Worm (Caenorhabditis elegans) whole organism, L1 larva: ENCODE results near the gene kin-34.
A peak's percentile ranks its signal among the peaks of the same experiment; 100 is the strongest.

ENCODE experiments used
- C16A3.4 ChIP-seq: fragments of 150-350 bp; optimal IDR thresholded peaks from 2 replicates; lab custom pipeline; 2014; ENCODE audit warnings: missing biosample characterization, missing genetic modification characterization
- C34B4.2 ChIP-seq: sonication (generic microtip); optimal IDR thresholded peaks from 2 replicates; lab custom pipeline; 2017; ENCODE audit warnings: mild to moderate bottlenecking, missing genetic modification characterization, missing compliant biosample characterization
- F16B12.6 ChIP-seq: fragments of 150-350 bp; optimal IDR thresholded peaks from 2 replicates; lab custom pipeline; 2014; ENCODE audit warnings: missing biosample characterization, missing genetic modification characterization
- Y116A8C.19 ChIP-seq: sonication (generic microtip); optimal IDR thresholded peaks from 2 replicates; lab custom pipeline; 2016; ENCODE audit warnings: missing compliant biosample characterization, missing genetic modification characterization, borderline replicate concordance
- alr-1 ChIP-seq: fragments of 200-800 bp; sonication (Bioruptor generic); optimal IDR thresholded peaks from 2 replicates; lab custom pipeline; 2018; ENCODE audit warnings: borderline replicate concordance, mild to moderate bottlenecking, missing genetic modification characterization, missing compliant biosample characterization
- aly-2 ChIP-seq: fragments of 150-350 bp; optimal IDR thresholded peaks from 2 replicates; lab custom pipeline; 2014; ENCODE audit warnings: missing biosample characterization, missing genetic modification characterization
- ceh-8 ChIP-seq: fragments of 200-800 bp; sonication (Bioruptor generic); optimal IDR thresholded peaks from 2 replicates; lab custom pipeline; 2018; ENCODE audit warnings: mild to moderate bottlenecking, missing genetic modification characterization, moderate library complexity, missing compliant biosample characterization
- ceh-82 ChIP-seq, 3 experiments: fragments of 150-350 bp in 1 of 3; sonication (generic microtip) in 2 of 3; optimal IDR thresholded peaks; 2 replicates each; lab custom pipeline; 2014 to 2017; ENCODE audit warnings: missing biosample characterization in 3 of 3, missing genetic modification characterization in 3 of 3
- ceh-90 ChIP-seq: sonication (generic microtip); optimal IDR thresholded peaks from 2 replicates; lab custom pipeline; 2016; ENCODE audit warnings: missing genetic modification characterization, missing compliant biosample characterization
- ces-1 ChIP-seq: fragments of 150-350 bp; optimal IDR thresholded peaks from 2 replicates; lab custom pipeline; 2014; ENCODE audit warnings: missing biosample characterization, missing genetic modification reagents, missing genetic modification characterization
- dsc-1 ChIP-seq: sonication (generic microtip); optimal IDR thresholded peaks from 2 replicates; lab custom pipeline; 2016; ENCODE audit warnings: mild to moderate bottlenecking, missing genetic modification characterization, missing compliant biosample characterization
- efl-3 ChIP-seq: fragments of 200-800 bp; sonication (Bioruptor generic); optimal IDR thresholded peaks from 2 replicates; lab custom pipeline; 2018; ENCODE audit warnings: mild to moderate bottlenecking, missing genetic modification characterization, missing compliant biosample characterization
- ets-5 ChIP-seq: fragments of 200-800 bp; sonication (Bioruptor generic); IDR thresholded peaks from 2 replicates; pipeline ENCODE4 v1.3.6; 2022; ENCODE audit warnings: missing genetic modification characterization, missing compliant biosample characterization
- fkh-4 ChIP-seq: sonication (generic microtip); optimal IDR thresholded peaks from 2 replicates; lab custom pipeline; 2016; ENCODE audit warnings: missing compliant biosample characterization, missing genetic modification characterization, borderline replicate concordance
- grh-1 ChIP-seq: fragments of 200-800 bp; sonication (Bioruptor generic); IDR thresholded peaks from 2 replicates; pipeline ENCODE4 v1.3.6; 2022; ENCODE audit warnings: missing genetic modification reagents, missing genetic modification characterization, missing compliant biosample characterization
- hlh-17 ChIP-seq: fragments of 200-800 bp; sonication (Bioruptor generic); optimal IDR thresholded peaks from 2 replicates; lab custom pipeline; 2018; ENCODE audit warnings: missing genetic modification characterization, mild to moderate bottlenecking, missing compliant biosample characterization, moderate library complexity, borderline replicate concordance
- hlh-4 ChIP-seq: sonication (generic microtip); optimal IDR thresholded peaks from 2 replicates; lab custom pipeline; 2016; ENCODE audit warnings: mild to moderate bottlenecking, missing genetic modification characterization, missing compliant biosample characterization
- irx-1 ChIP-seq: sonication (generic microtip); optimal IDR thresholded peaks from 2 replicates; lab custom pipeline; 2016; ENCODE audit warnings: missing genetic modification characterization, missing compliant biosample characterization
- lin-13 ChIP-seq: fragments of 150-350 bp; optimal IDR thresholded peaks from 2 replicates; lab custom pipeline; 2014; ENCODE audit warnings: missing biosample characterization, missing genetic modification reagents, missing genetic modification characterization
- lin-15B ChIP-seq: fragments of 150-350 bp; sonication (generic microtip); optimal IDR thresholded peaks from 3 replicates; lab custom pipeline; 2014; ENCODE audit warnings: missing biosample characterization, missing genetic modification characterization
- lin-35 ChIP-seq, 2 experiments: fragments of 150-350 bp; optimal IDR thresholded peaks; 2 replicates each; lab custom pipeline; 2014; ENCODE audit warnings: missing biosample characterization in 2 of 2, missing genetic modification characterization in 2 of 2, missing genetic modification reagents in 2 of 2
- lir-3 ChIP-seq: sonication (generic microtip); optimal IDR thresholded peaks from 2 replicates; lab custom pipeline; 2016; ENCODE audit warnings: mild to moderate bottlenecking, missing genetic modification characterization, moderate library complexity, missing compliant biosample characterization; ENCODE audit not compliant: poor library complexity
- mdl-1 ChIP-seq, 2 experiments: fragments of 150-350 bp; optimal IDR thresholded peaks; 2 replicates each; lab custom pipeline; 2014 to 2017; ENCODE audit warnings: missing biosample characterization in 2 of 2, missing genetic modification characterization in 2 of 2, inconsistent platforms in 1 of 2
- mef-2 ChIP-seq: fragments of 150-350 bp; optimal IDR thresholded peaks from 2 replicates; lab custom pipeline; 2014; ENCODE audit warnings: missing biosample characterization, missing genetic modification characterization
- mep-1 ChIP-seq: fragments of 150-350 bp; optimal IDR thresholded peaks from 2 replicates; lab custom pipeline; 2014; ENCODE audit warnings: missing biosample characterization, missing genetic modification characterization
- nhr-11 ChIP-seq: fragments of 150-350 bp; optimal IDR thresholded peaks from 2 replicates; lab custom pipeline; 2014; ENCODE audit warnings: missing biosample characterization, missing genetic modification characterization
- nhr-19 ChIP-seq: fragments of 200-800 bp; sonication (Bioruptor generic); conservative IDR thresholded peaks from 2 replicates; pipeline ENCODE4 v1.3.6; 2022; ENCODE audit warnings: missing genetic modification characterization, missing compliant biosample characterization
- nhr-20 ChIP-seq: sonication (generic microtip); optimal IDR thresholded peaks from 2 replicates; lab custom pipeline; 2016; ENCODE audit warnings: mild to moderate bottlenecking, missing genetic modification characterization, missing compliant biosample characterization
- nhr-28 ChIP-seq: fragments of 150-350 bp; optimal IDR thresholded peaks from 2 replicates; lab custom pipeline; 2014; ENCODE audit warnings: missing biosample characterization, missing genetic modification characterization
- nhr-84 ChIP-seq: sonication (generic microtip); optimal IDR thresholded peaks from 2 replicates; lab custom pipeline; 2017; ENCODE audit warnings: missing biosample characterization, missing genetic modification characterization
- nhr-85 ChIP-seq: sonication (generic microtip); peaks from one replicate; lab custom pipeline; 2016; ENCODE audit warnings: missing genetic modification characterization, inconsistent platforms, missing compliant biosample characterization
- pag-3 ChIP-seq: sonication (generic microtip); optimal IDR thresholded peaks from 2 replicates; lab custom pipeline; 2017; ENCODE audit warnings: missing genetic modification characterization, mild to moderate bottlenecking, missing compliant biosample characterization, antibody characterized with exemption, borderline replicate concordance; ENCODE audit not compliant: insufficient read depth
- snpc-4 ChIP-seq: fragments of 150-350 bp; optimal IDR thresholded peaks from 2 replicates; lab custom pipeline; 2014; ENCODE audit warnings: missing biosample characterization, missing genetic modification characterization
- sox-4 ChIP-seq: sonication (generic microtip); optimal IDR thresholded peaks from 2 replicates; lab custom pipeline; 2016; ENCODE audit warnings: missing genetic modification characterization, missing compliant biosample characterization
- sptf-1 ChIP-seq: fragments of 150-350 bp; optimal IDR thresholded peaks from 2 replicates; lab custom pipeline; 2014; ENCODE audit warnings: missing biosample characterization, missing genetic modification characterization
- swsn-7 ChIP-seq: sonication (generic microtip); optimal IDR thresholded peaks from 2 replicates; lab custom pipeline; 2016; ENCODE audit warnings: missing genetic modification characterization, missing compliant biosample characterization
- unc-30 ChIP-seq: sonication (generic microtip); optimal IDR thresholded peaks from 2 replicates; lab custom pipeline; 2017; ENCODE audit warnings: missing biosample characterization, missing genetic modification characterization
- unc-98 ChIP-seq: fragments of 200-800 bp; sonication (Bioruptor generic); IDR thresholded peaks from 2 replicates; pipeline ENCODE4 v1.3.6; 2022; ENCODE audit warnings: missing genetic modification characterization, missing compliant biosample characterization
- xbp-1 ChIP-seq: sonication (generic microtip); optimal IDR thresholded peaks from 2 replicates; lab custom pipeline; 2016; ENCODE audit warnings: missing genetic modification characterization, missing compliant biosample characterization
- zag-1 ChIP-seq: fragments of 150-350 bp; optimal IDR thresholded peaks from 2 replicates; lab custom pipeline; 2014; ENCODE audit warnings: missing biosample characterization, missing genetic modification characterization
- zip-4 ChIP-seq: fragments of 200-800 bp; sonication (Bioruptor generic); optimal IDR thresholded peaks from 2 replicates; lab custom pipeline; 2018; ENCODE audit warnings: mild to moderate bottlenecking, missing genetic modification characterization, moderate library complexity, missing compliant biosample characterization
- ztf-11 ChIP-seq, 2 experiments: sonication (generic microtip); optimal IDR thresholded peaks; 2 replicates each; lab custom pipeline; 2016 to 2017; ENCODE audit warnings: missing genetic modification characterization in 2 of 2, missing biosample characterization in 1 of 2, missing compliant biosample characterization in 1 of 2

kin-34 gene

DNA sequence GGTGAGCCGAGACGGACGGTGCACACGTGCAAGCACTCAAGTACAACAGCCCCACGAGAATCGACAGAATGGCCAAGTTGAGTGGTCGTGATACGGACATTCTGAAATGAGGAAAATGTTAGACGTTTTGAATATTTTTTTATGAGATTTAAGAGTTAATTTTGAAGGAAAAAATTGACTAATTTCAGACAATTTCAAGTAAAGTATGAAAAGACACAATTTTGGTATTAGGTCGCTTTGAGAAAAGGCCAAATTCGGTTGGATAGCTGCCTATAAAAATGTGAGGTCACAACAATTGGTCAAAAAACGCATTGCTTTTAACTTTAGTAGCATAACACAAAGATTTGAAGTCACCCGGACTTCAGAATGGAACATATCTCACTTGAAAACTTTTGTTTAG, 26.8 kb upstream of the kin-34 start, which contains the start of gene nlp-70:
Gene nlp-70, minus strand, starts transcription at position 101 of the 400 bp plus-strand sequence.
- TF ChIP-seq C16A3.4 (tag; lab: Kevin White, UChicago) (no peak), ces-1 (GFP tag; lab: Kevin White, UChicago) (no peak), lin-35 (GFP tag; optimal IDR thresholded peaks at IDR 0.05; lab: Kevin White, UChicago) (no peak), hlh-17 (GFP tag; lab: Kevin White, UChicago) (no peak), hlh-4 (tag; lab: Kevin White, UChicago) (no peak), lir-3 (tag; lab: Kevin White, UChicago) (no peak), pag-3 (no peak), ets-5 (GFP tag; lab: Robert Waterston, UW) (no peak), xbp-1 (tag; lab: Kevin White, UChicago) (no peak), ceh-82 (tag; optimal IDR thresholded peaks at IDR 0.05; lab: Kevin White, UChicago) (no peak), grh-1 (GFP tag; lab: Robert Waterston, UW) (no peak), nhr-85 (tag; lab: Kevin White, UChicago) (no peak), zag-1 (no peak), F16B12.6 (tag; lab: Kevin White, UChicago) (no peak), swsn-7 (tag; lab: Kevin White, UChicago) (no peak), mep-1 (tag; lab: Kevin White, UChicago) (no peak), ceh-8 (GFP tag; lab: Kevin White, UChicago) (no peak), lin-13 (GFP tag; lab: Kevin White, UChicago) (no peak), unc-98 (GFP tag; lab: Robert Waterston, UW) (no peak)

DNA sequence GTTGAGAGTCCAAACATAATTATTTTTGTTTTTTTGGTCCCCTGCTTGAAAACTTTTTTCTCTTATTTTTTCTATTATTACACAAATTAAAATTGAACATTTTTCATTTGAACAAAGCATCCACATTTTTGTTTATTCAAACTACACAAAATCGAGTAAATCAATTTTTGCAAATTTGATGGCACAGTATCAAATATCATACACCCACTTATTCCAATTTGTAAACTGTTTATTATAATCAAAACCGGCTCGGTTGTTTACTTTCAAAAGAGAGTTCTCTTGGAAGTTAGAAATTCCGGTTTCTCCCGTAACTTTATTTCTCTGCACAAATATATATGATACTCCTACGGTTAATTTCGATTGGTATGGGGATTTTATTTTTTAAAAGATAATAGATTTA, 22.0 kb upstream of the kin-34 start, which contains the start of gene lgc-26:
Gene lgc-26, plus strand, starts transcription at position 301 of the 400 bp plus-strand sequence.
- TF ChIP-seq nhr-11 (tag; lab: Kevin White, UChicago) (no peak), unc-30 (tag; lab: Kevin White, UChicago) (no peak), dsc-1 (tag; lab: Kevin White, UChicago) (no peak), efl-3 (GFP tag; lab: Kevin White, UChicago) (no peak), ces-1 (GFP tag; lab: Kevin White, UChicago) (no peak), mdl-1 (tag; optimal IDR thresholded peaks at IDR 0.05; lab: Kevin White, UChicago) (no peak), C34B4.2 (tag; lab: Kevin White, UChicago) (no peak), lin-15B (tag; lab: Kevin White, UChicago) (no peak), alr-1 (tag; lab: Kevin White, UChicago) (no peak), ceh-82 (tag; optimal IDR thresholded peaks at IDR 0.05; lab: Kevin White, UChicago) (no peak), irx-1 (tag; lab: Kevin White, UChicago) (no peak), lin-35 (GFP tag; optimal IDR thresholded peaks at IDR 0.05; lab: Kevin White, UChicago) (no peak), lir-3 (tag; lab: Kevin White, UChicago) (no peak), snpc-4 (tag; lab: Kevin White, UChicago) (no peak), zip-4 (GFP tag; lab: Kevin White, UChicago) (no peak), nhr-20 (no peak), nhr-84 (no peak), nhr-19 (no peak)

DNA sequence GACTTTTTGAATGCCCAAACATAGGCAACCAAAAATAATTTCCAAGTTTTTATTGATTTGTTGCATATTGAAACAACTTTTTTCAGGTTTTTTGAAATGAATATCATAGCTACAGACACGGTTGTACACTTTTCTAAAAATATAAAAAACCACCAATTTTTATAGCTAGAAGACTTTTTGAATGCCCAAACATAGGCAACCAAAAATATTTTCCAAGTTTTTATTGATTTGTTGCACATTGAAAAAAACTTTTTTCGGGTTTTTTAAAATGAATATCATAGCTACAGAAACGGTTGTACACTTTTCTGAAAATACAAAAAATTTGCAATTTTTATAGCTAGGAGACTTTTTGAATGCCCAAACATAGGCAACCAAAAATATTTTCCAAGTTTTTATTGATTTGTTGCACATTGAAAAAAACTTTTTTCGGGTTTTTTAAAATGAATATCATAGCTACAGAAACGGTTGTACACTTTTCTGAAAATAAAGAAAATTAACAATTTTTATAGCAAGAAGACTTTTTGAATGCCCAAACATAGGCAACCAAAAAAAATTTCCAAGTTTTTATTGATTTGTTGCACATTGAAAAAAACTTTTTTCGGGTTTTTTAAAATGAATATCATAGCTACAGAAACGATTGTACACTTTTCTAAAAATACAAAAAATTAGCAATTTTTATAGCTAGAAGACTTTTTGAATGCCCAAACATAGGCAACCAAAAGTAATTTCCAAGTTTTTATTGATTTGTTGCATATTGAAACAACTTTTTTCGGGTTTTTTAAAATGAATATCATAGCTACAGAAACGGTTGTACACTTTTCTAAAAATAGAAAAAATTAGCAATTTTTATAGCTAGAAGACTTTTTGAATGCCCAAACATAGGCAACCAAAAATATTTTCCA, 19.3 kb upstream of the kin-34 start:
- TF ChIP-seq fkh-4 (tag; lab: Kevin White, UChicago) (peak; percentile 66), aly-2 (peak; percentile 36), unc-30 (tag; lab: Kevin White, UChicago) (peak; percentile 3), irx-1 (tag; lab: Kevin White, UChicago) (peak; percentile 87), mef-2 (peak; percentile 40), sox-4 (tag; lab: Kevin White, UChicago) (peak; percentile 93), nhr-28 (tag; lab: Kevin White, UChicago) (peak; percentile 40), sptf-1 (tag; lab: Kevin White, UChicago) (peak; percentile 44), ztf-11 (tag; optimal IDR thresholded peaks at IDR 0.05; lab: Kevin White, UChicago) (peak; percentile 32 to 81), Y116A8C.19 (tag; lab: Kevin White, UChicago) (peak; percentile 62), ceh-90 (tag; lab: Kevin White, UChicago) (peak; percentile 69), hlh-4 (tag; lab: Kevin White, UChicago) (peak; percentile 64)
